Worm (Caenorhabditis elegans) whole organism, young adult: ENCODE results near the gene F56D6.8.

Experiments
- B0019.2 ChIP-seq: fragments of 200-800 bp; sonication (Bioruptor generic); conservative IDR thresholded peaks from 2 replicates; pipeline ENCODE4 v1.3.6; 2022; ENCODE audit warnings: missing genetic modification reagents, missing genetic modification characterization, missing compliant biosample characterization
- B0261.1 ChIP-seq: sonication (generic microtip); optimal IDR thresholded peaks from 2 replicates; lab custom pipeline; 2016; ENCODE audit warnings: mild to moderate bottlenecking, missing genetic modification characterization, moderate library complexity, missing compliant biosample characterization
- C06A6.2 ChIP-seq: fragments of 200-800 bp; sonication (Bioruptor generic); conservative IDR thresholded peaks from 2 replicates; pipeline ENCODE4 v1.3.6; 2022; ENCODE audit warnings: missing genetic modification characterization, missing compliant biosample characterization
- F39B2.1 ChIP-seq: fragments of 200-800 bp; sonication (Bioruptor generic); IDR thresholded peaks from 2 replicates; pipeline ENCODE4 v1.3.6; 2022; ENCODE audit warnings: missing genetic modification reagents, missing genetic modification characterization, missing compliant biosample characterization
- F55B11.4 ChIP-seq: sonication (generic microtip); optimal IDR thresholded peaks from 2 replicates; lab custom pipeline; 2016; ENCODE audit warnings: missing compliant biosample characterization, missing genetic modification characterization, borderline replicate concordance; ENCODE audit not compliant: insufficient read depth
- K11D2.4 ChIP-seq: fragments of 200-800 bp; sonication (Bioruptor generic); IDR thresholded peaks from 2 replicates; pipeline ENCODE4 v1.3.6; 2022; ENCODE audit warnings: missing genetic modification reagents, missing genetic modification characterization, missing compliant biosample characterization
- K12H6.12 ChIP-seq: fragments of 200-800 bp; sonication (Bioruptor generic); optimal IDR thresholded peaks from 2 replicates; lab custom pipeline; 2018; ENCODE audit warnings: mild to moderate bottlenecking, missing genetic modification characterization, missing compliant biosample characterization
- akir-1 ChIP-seq: fragments of 200-800 bp; sonication (Bioruptor generic); optimal IDR thresholded peaks from 2 replicates; lab custom pipeline; 2018; ENCODE audit warnings: mild to moderate bottlenecking, missing genetic modification characterization, moderate library complexity, missing compliant biosample characterization
- ama-1 ChIP-seq, 3 experiments: fragments of 150-350 bp in 1 of 3; sonication (generic microtip) in 2 of 3; optimal IDR thresholded peaks; 2 replicates each; lab custom pipeline; 2014 to 2018; ENCODE audit warnings: missing biosample characterization in 2 of 3, missing genetic modification characterization in 2 of 3, missing genetic modification reagents in 2 of 3
- attf-5 ChIP-seq: fragments of 200-800 bp; sonication (Bioruptor generic); optimal IDR thresholded peaks from 2 replicates; lab custom pipeline; 2018; ENCODE audit warnings: mild to moderate bottlenecking, missing genetic modification characterization, missing compliant biosample characterization
- cebp-1 ChIP-seq, 2 experiments: fragments of 200-800 bp in 1 of 2; sonication (Bioruptor generic) in 1 of 2; sonication (generic microtip) in 1 of 2; IDR thresholded peaks in 1 of 2; optimal IDR thresholded peaks in 1 of 2; 2 replicates each; pipeline versions ENCODE4 v1.3.6 to Lab custom; 2017 to 2022; ENCODE audit warnings: missing compliant biosample characterization in 2 of 2, missing genetic modification characterization in 2 of 2, mild to moderate bottlenecking in 1 of 2, missing genetic modification reagents in 1 of 2, moderate library complexity in 1 of 2
- cebp-2 ChIP-seq: fragments of 200-800 bp; sonication (Bioruptor generic); IDR thresholded peaks from 2 replicates; pipeline ENCODE4 v1.3.6; 2022; ENCODE audit warnings: missing genetic modification characterization, missing compliant biosample characterization
- ceh-100 ChIP-seq: fragments of 200-800 bp; sonication (Bioruptor generic); IDR thresholded peaks from 2 replicates; pipeline ENCODE4 v1.3.6; 2022; ENCODE audit warnings: missing genetic modification reagents, missing genetic modification characterization, missing compliant biosample characterization
- ceh-27 ChIP-seq: fragments of 200-800 bp; sonication (Bioruptor generic); optimal IDR thresholded peaks from 2 replicates; lab custom pipeline; 2018; ENCODE audit warnings: mild to moderate bottlenecking, missing genetic modification characterization, moderate library complexity, missing compliant biosample characterization
- chd-7 ChIP-seq: sonication (generic microtip); optimal IDR thresholded peaks from 2 replicates; lab custom pipeline; 2016; ENCODE audit warnings: mild to moderate bottlenecking, missing genetic modification characterization, moderate library complexity, missing compliant biosample characterization
- dox-1 ChIP-seq: fragments of 200-800 bp; sonication (Bioruptor generic); IDR thresholded peaks from 2 replicates; pipeline ENCODE4 v1.3.6; 2022; ENCODE audit warnings: missing genetic modification reagents, missing genetic modification characterization, missing compliant biosample characterization
- dpl-1 ChIP-seq: fragments of 150-350 bp; optimal IDR thresholded peaks from 2 replicates; lab custom pipeline; 2014; ENCODE audit warnings: missing biosample characterization, missing genetic modification reagents, missing genetic modification characterization
- egrh-3 ChIP-seq: fragments of 200-800 bp; sonication (Bioruptor generic); IDR thresholded peaks from 2 replicates; pipeline ENCODE4 v1.3.6; 2022; ENCODE audit warnings: missing genetic modification reagents, missing genetic modification characterization, missing compliant biosample characterization
- lin-35 ChIP-seq, 3 experiments: fragments of 150-350 bp in 2 of 3; sonication (generic microtip) in 1 of 3; optimal IDR thresholded peaks; 2 replicates each; lab custom pipeline; 2014 to 2018; ENCODE audit warnings: missing biosample characterization in 3 of 3, missing genetic modification characterization in 3 of 3, missing genetic modification reagents in 3 of 3
- lin-40 ChIP-seq: sonication (generic microtip); optimal IDR thresholded peaks from 2 replicates; lab custom pipeline; 2016; ENCODE audit warnings: missing genetic modification characterization, mild to moderate bottlenecking, missing compliant biosample characterization, missing genotype, missing genetic modification reagents
- lsy-27 ChIP-seq: sonication (generic microtip); optimal IDR thresholded peaks from 2 replicates; lab custom pipeline; 2017; ENCODE audit warnings: missing genetic modification characterization, mild to moderate bottlenecking, missing compliant biosample characterization, antibody characterized with exemption, missing genotype, borderline replicate concordance; ENCODE audit not compliant: insufficient read depth
- madf-3 ChIP-seq: fragments of 200-800 bp; sonication (Bioruptor generic); IDR thresholded peaks from 2 replicates; pipeline ENCODE4 v1.3.6; 2022; ENCODE audit warnings: missing genetic modification reagents, missing genetic modification characterization, missing compliant biosample characterization
- mcd-1 ChIP-seq: fragments of 200-800 bp; sonication (Bioruptor generic); IDR thresholded peaks from 2 replicates; pipeline ENCODE4 v1.3.6; 2022; ENCODE audit warnings: missing genetic modification reagents, missing genetic modification characterization, missing compliant biosample characterization
- mes-4 ChIP-seq: sonication (generic microtip); optimal IDR thresholded peaks from 2 replicates; lab custom pipeline; 2016; ENCODE audit warnings: missing genotype, missing genetic modification characterization, missing compliant biosample characterization
- nhr-27 ChIP-seq: fragments of 200-800 bp; sonication (Bioruptor generic); optimal IDR thresholded peaks from 2 replicates; lab custom pipeline; 2018; ENCODE audit warnings: mild to moderate bottlenecking, missing genetic modification characterization, moderate library complexity, missing compliant biosample characterization
- nhr-80 ChIP-seq: sonication (generic microtip); optimal IDR thresholded peaks from 2 replicates; lab custom pipeline; 2016; ENCODE audit warnings: missing genetic modification characterization, missing compliant biosample characterization
- nhr-90 ChIP-seq: sonication (generic microtip); optimal IDR thresholded peaks from 2 replicates; lab custom pipeline; 2016; ENCODE audit warnings: missing genotype, mild to moderate bottlenecking, missing genetic modification characterization, missing compliant biosample characterization
- rec-8 ChIP-seq, 2 experiments: sonication (generic microtip); optimal IDR thresholded peaks; 2 replicates each; lab custom pipeline; 2016; ENCODE audit warnings: mild to moderate bottlenecking in 2 of 2, missing genetic modification characterization in 2 of 2, missing genetic modification reagents in 2 of 2, missing genotype in 2 of 2, missing biosample characterization in 1 of 2, missing compliant biosample characterization in 1 of 2, moderate library complexity in 1 of 2
- sea-2 ChIP-seq: fragments of 200-800 bp; sonication (Bioruptor generic); IDR thresholded peaks from 2 replicates; pipeline ENCODE4 v1.3.6; 2022; ENCODE audit warnings: missing genetic modification characterization, missing compliant biosample characterization
- snpc-1.1 ChIP-seq: sonication (generic microtip); optimal IDR thresholded peaks from 2 replicates; lab custom pipeline; 2017; ENCODE audit warnings: missing genetic modification characterization, mild to moderate bottlenecking, missing compliant biosample characterization, antibody characterized with exemption, moderate library complexity, missing genotype, missing genetic modification reagents; ENCODE audit not compliant: insufficient read depth
- tbp1 ChIP-seq: fragments of 200-800 bp; sonication (Bioruptor generic); optimal IDR thresholded peaks from 2 replicates; lab custom pipeline; 2018; ENCODE audit warnings: mild to moderate bottlenecking, missing genetic modification characterization, missing compliant biosample characterization
- xnd-1 ChIP-seq: sonication (generic microtip); optimal IDR thresholded peaks from 2 replicates; lab custom pipeline; 2016; ENCODE audit warnings: missing genotype, missing genetic modification reagents, missing genetic modification characterization, missing compliant biosample characterization
- zfh-2 ChIP-seq: fragments of 200-800 bp; sonication (Bioruptor generic); conservative IDR thresholded peaks from 2 replicates; pipeline ENCODE4 v1.3.6; 2022; ENCODE audit warnings: missing genetic modification reagents, missing genetic modification characterization, missing compliant biosample characterization
- ztf-22 ChIP-seq: fragments of 200-800 bp; sonication (Bioruptor generic); optimal IDR thresholded peaks from 2 replicates; lab custom pipeline; 2018; ENCODE audit warnings: mild to moderate bottlenecking, missing genetic modification characterization, moderate library complexity, missing compliant biosample characterization

The F56D6.8 gene

DNA sequence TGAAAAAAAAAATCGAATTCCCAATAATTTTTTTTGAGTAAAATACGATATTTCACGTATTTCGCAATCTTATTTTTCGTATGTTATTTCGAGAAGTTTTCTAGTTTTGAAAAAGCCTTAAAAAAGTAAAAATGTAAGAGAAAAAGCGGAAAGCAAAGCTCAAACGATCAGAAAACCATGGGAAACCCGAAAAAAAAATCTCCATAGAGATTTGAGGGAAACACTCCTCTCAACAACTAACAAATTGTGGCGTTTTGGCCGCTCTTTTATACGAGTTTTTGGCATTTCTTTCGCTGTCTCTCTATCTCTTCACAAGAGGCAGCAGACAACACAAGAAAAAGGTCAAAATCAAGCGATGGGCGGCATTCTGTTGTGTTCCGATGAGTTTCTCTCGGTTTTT lies 19.8 kb downstream of the F56D6.8 start:
- no peak for TF ChIP-seq nhr-90 (tag; lab: Kevin White, UChicago)
- peak; percentile 24 for TF ChIP-seq ceh-27
- TF ChIP-seq sea-2 = no peak
- peak; percentile 46; the same call in 1 of the 2 replicates for TF ChIP-seq dox-1 (GFP tag; lab: Robert Waterston, UW)
- TF ChIP-seq tbp1 (GFP tag; lab: Kevin White, UChicago) = peak; percentile 32
- TF ChIP-seq xnd-1 (tag; lab: Kevin White, UChicago) = no peak
- TF ChIP-seq B0019.2 (GFP tag; lab: Robert Waterston, UW) = no peak
- peak; percentile 30; the same call in 1 of the 2 replicates for TF ChIP-seq mcd-1 (GFP tag; lab: Robert Waterston, UW)
- no peak for TF ChIP-seq ztf-22 (GFP tag; lab: Kevin White, UChicago)
- TF ChIP-seq mes-4 (tag; lab: Kevin White, UChicago) = no peak
- TF ChIP-seq cebp-2 (GFP tag; lab: Robert Waterston, UW) = no peak
- 0 out of 2 replicates have a peak, but pooled peaks have one; percentile 21 for TF ChIP-seq zfh-2 (GFP tag; lab: Robert Waterston, UW)
- peak; percentile 29 for TF ChIP-seq attf-5 (GFP tag; lab: Kevin White, UChicago)
- TF ChIP-seq lin-40 (tag; lab: Kevin White, UChicago) = peak; percentile 42
- TF ChIP-seq egrh-3 (GFP tag; lab: Robert Waterston, UW) = no peak
- no peak for TF ChIP-seq lin-35 (GFP tag; optimal IDR thresholded peaks at IDR 0.05; lab: Kevin White, UChicago)
- TF ChIP-seq dpl-1 = no peak
- TF ChIP-seq B0261.1 = no peak
- peak; percentile 40 for TF ChIP-seq nhr-80 (tag; lab: Kevin White, UChicago)
- no peak for TF ChIP-seq F55B11.4 (tag; lab: Kevin White, UChicago)
- TF ChIP-seq rec-8 (tag; optimal IDR thresholded peaks at IDR 0.05; lab: Kevin White, UChicago) = no peak
- no peak for TF ChIP-seq lsy-27
- TF ChIP-seq ama-1 (optimal IDR thresholded peaks at IDR 0.05; lab: Kevin White, UChicago) = peak; percentile 58
- no peak for TF ChIP-seq ama-1 (GFP tag; optimal IDR thresholded peaks at IDR 0.05; lab: Kevin White, UChicago)
- TF ChIP-seq K12H6.12 = peak; percentile 34
- TF ChIP-seq K11D2.4 = 0 out of 2 replicates have a peak, but pooled peaks have one; percentile 41
- no peak for TF ChIP-seq chd-7 (tag; lab: Kevin White, UChicago)
- TF ChIP-seq nhr-27 = no peak
- no peak for TF ChIP-seq akir-1 (GFP tag; lab: Kevin White, UChicago)
- peak; percentile 61; the same call in 1 of the 2 replicates for TF ChIP-seq cebp-1 (GFP tag; IDR thresholded peaks at IDR 0.05; lab: Robert Waterston, UW)
- TF ChIP-seq cebp-1 (tag; optimal IDR thresholded peaks at IDR 0.05; lab: Kevin White, UChicago) = peak; percentile 92
- no peak for TF ChIP-seq C06A6.2 (GFP tag; lab: Robert Waterston, UW)

ce11 chrIV:3873706-3874105 lies 20.5 kb downstream of the F56D6.8 start, which contains the start of gene F37C4.5:
F37C4.5 (minus strand) TSS chrIV:3873806.
- TF ChIP-seq mes-4 (tag; lab: Kevin White, UChicago) (no peak), snpc-1.1 (tag; lab: Kevin White, UChicago) (no peak), ama-1 (optimal IDR thresholded peaks at IDR 0.05; lab: Kevin White, UChicago) (no peak), ama-1 (GFP tag; optimal IDR thresholded peaks at IDR 0.05; lab: Kevin White, UChicago) (no peak), rec-8 (tag; optimal IDR thresholded peaks at IDR 0.05; lab: Kevin White, UChicago) (no peak), ceh-100 (GFP tag; lab: Robert Waterston, UW) (no peak), mcd-1 (GFP tag; lab: Robert Waterston, UW) (no peak)

DNA sequence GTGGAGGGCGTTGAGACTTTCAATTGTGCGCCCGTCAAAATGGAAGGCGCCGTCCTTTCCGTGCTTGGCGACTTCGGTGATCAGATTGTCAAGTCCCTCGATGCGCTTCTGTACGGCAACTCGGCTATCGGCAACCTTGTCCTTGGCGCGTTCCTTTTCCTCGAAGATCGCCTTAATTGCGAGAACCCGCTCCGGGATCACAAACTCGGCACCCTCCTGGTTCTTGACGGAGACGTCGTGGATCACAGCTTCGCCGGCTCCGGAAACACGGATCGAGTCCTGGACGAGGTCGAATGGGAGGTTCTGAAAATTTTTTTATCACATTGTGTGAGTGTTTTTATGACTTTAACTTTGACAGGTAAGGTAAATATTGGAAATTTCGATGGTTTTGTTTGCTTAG lies 21.0 kb downstream of the F56D6.8 start:
- TF ChIP-seq lin-35 (GFP tag; optimal IDR thresholded peaks at IDR 0.05; lab: Kevin White, UChicago) = peak in 1 of 3 experiments; percentile 25
- no peak for TF ChIP-seq madf-3 (GFP tag; lab: Robert Waterston, UW)
- peak; percentile 50 for TF ChIP-seq zfh-2 (GFP tag; lab: Robert Waterston, UW)
- TF ChIP-seq F39B2.1 (GFP tag; lab: Robert Waterston, UW) = no peak
- TF ChIP-seq, all 124 proteins: peak for 2
